Worm (Caenorhabditis elegans): ENCODE measurements around the gene srh-275.

The srh-275 gene

DNA sequence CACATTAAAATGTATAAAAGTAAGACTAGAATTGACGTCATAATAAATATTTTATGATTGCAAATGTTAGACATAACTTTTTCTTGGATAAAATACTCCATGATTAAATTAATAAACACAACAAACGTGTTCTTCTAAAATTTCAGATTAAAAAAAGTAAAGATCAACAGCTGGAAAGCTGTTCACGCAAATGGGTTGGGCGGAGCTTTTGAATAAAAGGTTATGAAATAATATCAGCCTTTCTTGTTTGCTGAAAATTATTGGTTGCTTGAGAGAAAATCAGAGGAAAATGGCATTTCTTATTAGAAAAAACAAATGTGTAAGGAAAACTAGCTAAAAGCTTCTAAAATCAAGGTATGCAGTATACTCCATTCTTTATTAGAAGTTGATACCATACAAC is 35.0 kb downstream of the srh-275 start, which contains the start of gene C02H6.3:
TSS of gene C02H6.3 (minus strand) at position 101 of the 400 bp plus-strand sequence.
- TF ChIP-seq ztf-11 (tag; optimal IDR thresholded peaks at IDR 0.05) (no peak), ztf-4 (tag; optimal IDR thresholded peaks at IDR 0.05) (no peak)

DNA sequence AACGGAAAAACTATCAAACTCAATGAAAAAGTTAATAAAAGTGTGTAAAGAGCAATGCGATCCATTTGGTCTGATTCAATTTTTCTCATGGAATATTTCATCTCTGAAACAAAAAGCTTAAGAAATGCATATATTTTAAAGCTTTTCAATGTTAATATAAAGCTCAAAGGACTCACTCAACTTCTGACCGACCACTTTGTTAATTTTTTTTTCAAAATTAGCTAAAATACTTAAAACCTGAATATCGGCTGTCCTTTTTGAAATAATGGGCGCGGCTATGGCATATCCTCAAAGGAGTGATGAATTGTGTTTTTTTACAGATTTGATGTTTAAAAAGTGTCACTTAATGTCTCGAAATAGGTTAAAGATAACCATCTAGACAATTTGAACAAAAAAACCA is 37.0 kb downstream of the srh-275 start, which contains the start of gene C02H6.1:
TSS of gene C02H6.1 (minus strand) at position 101 of the 400 bp plus-strand sequence.
- TF ChIP-seq Y55F3AM.14 (GFP tag; optimal IDR thresholded peaks at IDR 0.05), result no peak
- TF ChIP-seq unc-62 (GFP tag; optimal IDR thresholded peaks at IDR 0.05), result no peak
- no peak for TF ChIP-seq crh-2 (tag; optimal IDR thresholded peaks at IDR 0.05)
- no peak for TF ChIP-seq nhr-12 (tag; optimal IDR thresholded peaks at IDR 0.05)
- TF ChIP-seq fos-1 (tag; optimal IDR thresholded peaks at IDR 0.05), result no peak
- no peak for TF ChIP-seq ztf-4 (tag; optimal IDR thresholded peaks at IDR 0.05)
- no peak for TF ChIP-seq skn-1 (tag; optimal IDR thresholded peaks at IDR 0.05)
- no peak for TF ChIP-seq snpc-4 (tag; optimal IDR thresholded peaks at IDR 0.05)
- TF ChIP-seq ama-1 (optimal IDR thresholded peaks at IDR 0.05), result no peak
- TF ChIP-seq ztf-1 (GFP tag; conservative IDR thresholded peaks at IDR 0.05), result no peak
- TF ChIP-seq blmp-1 (tag; optimal IDR thresholded peaks at IDR 0.05; ENCODE audit: insufficient read depth), result no peak
- TF ChIP-seq peb-1 (tag; optimal IDR thresholded peaks at IDR 0.05), result no peak
- TF ChIP-seq lin-39 (tag; optimal IDR thresholded peaks at IDR 0.05), result no peak
- TF ChIP-seq nhr-129 (tag; optimal IDR thresholded peaks at IDR 0.05), result no peak
- no peak for TF ChIP-seq alr-1 (tag; optimal IDR thresholded peaks at IDR 0.05)
- TF ChIP-seq nhr-237 (tag; optimal IDR thresholded peaks at IDR 0.05), result no peak
- no peak for TF ChIP-seq egl-27 (tag; optimal IDR thresholded peaks at IDR 0.05)

DNA sequence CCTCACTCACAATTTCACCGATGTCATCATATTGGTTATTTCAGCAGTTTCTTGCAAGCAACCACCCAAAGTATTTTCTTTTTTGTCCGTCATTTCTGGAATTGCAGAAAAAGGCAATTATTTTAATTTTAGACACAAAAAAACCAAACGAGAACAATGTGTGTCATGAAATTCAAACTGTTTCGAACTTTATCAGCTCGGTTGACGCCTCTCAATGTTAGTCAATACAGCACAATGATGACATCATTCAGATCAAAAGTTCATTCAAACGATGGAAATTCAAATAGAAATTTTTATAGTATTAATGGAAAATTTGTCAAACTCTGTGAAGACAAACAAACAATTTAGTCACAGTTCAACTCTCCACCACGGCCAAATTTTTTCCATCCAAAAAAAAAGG is 39.1 kb downstream of the srh-275 start, which contains the start of gene fbxa-105:
TSS of gene fbxa-105 (minus strand) at position 97 of the 400 bp plus-strand sequence.
- TF ChIP-seq lin-13 (GFP tag; optimal IDR thresholded peaks at IDR 0.05), result no peak
- peak; percentile 70 for TF ChIP-seq fos-1 (tag; optimal IDR thresholded peaks at IDR 0.05)
- TF ChIP-seq sma-9 (GFP tag; optimal IDR thresholded peaks at IDR 0.05), result no peak
- no peak for TF ChIP-seq sma-9 (tag; optimal IDR thresholded peaks at IDR 0.05)
- no peak for TF ChIP-seq elt-3 (tag; optimal IDR thresholded peaks at IDR 0.05)

DNA sequence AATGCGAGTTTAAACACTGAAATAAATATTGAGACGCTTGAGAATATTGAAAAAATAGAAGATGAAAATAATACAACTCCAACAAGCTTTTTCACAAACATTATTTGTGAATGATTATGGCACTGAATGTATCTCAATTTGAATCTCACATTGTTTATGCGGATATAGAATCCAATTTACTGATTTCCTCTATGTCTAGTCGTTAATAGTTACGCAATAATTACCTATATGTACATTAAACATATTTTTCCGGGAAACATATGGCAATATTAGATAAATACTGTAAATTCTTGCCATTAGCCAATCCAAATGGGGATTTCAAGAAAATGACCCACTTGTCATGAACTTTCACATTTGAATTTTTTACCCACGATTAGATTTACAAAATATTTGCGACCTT is 42.6 kb downstream of the srh-275 start, which contains the start of gene srx-9:
TSS of gene srx-9 (minus strand) at position 101 of the 400 bp plus-strand sequence.
- no peak for TF ChIP-seq nhr-12 (tag; optimal IDR thresholded peaks at IDR 0.05)
- no peak for TF ChIP-seq aly-2 (tag; optimal IDR thresholded peaks at IDR 0.05)
- TF ChIP-seq elt-3 (tag; optimal IDR thresholded peaks at IDR 0.05), result no peak
- no peak for TF ChIP-seq ztf-4 (tag; optimal IDR thresholded peaks at IDR 0.05)
- no peak for TF ChIP-seq nhr-77 (tag; optimal IDR thresholded peaks at IDR 0.05)
- no peak for TF ChIP-seq ztf-1 (GFP tag; conservative IDR thresholded peaks at IDR 0.05)
- TF ChIP-seq sma-3 (GFP tag; optimal IDR thresholded peaks at IDR 0.05), result no peak
- TF ChIP-seq nhr-21 (tag; optimal IDR thresholded peaks at IDR 0.05), result no peak
- TF ChIP-seq F13H6.1 (tag; optimal IDR thresholded peaks at IDR 0.05), result no peak
- TF ChIP-seq lin-13 (GFP tag; optimal IDR thresholded peaks at IDR 0.05), result no peak
- no peak for TF ChIP-seq fos-1 (tag; optimal IDR thresholded peaks at IDR 0.05)
- TF ChIP-seq nhr-237 (tag; optimal IDR thresholded peaks at IDR 0.05), result no peak
- TF ChIP-seq nhr-23 (tag; optimal IDR thresholded peaks at IDR 0.05), result no peak
- no peak for TF ChIP-seq alr-1 (tag; optimal IDR thresholded peaks at IDR 0.05)
- TF ChIP-seq elt-1 (tag; optimal IDR thresholded peaks at IDR 0.05), result no peak
- TF ChIP-seq mab-5 (tag; optimal IDR thresholded peaks at IDR 0.05), result no peak
- TF ChIP-seq mdl-1 (tag; optimal IDR thresholded peaks at IDR 0.05), result no peak
- TF ChIP-seq blmp-1 (tag; optimal IDR thresholded peaks at IDR 0.05; ENCODE audit: insufficient read depth), result no peak
- no peak for TF ChIP-seq R02D3.7 (tag; optimal IDR thresholded peaks at IDR 0.05)

DNA sequence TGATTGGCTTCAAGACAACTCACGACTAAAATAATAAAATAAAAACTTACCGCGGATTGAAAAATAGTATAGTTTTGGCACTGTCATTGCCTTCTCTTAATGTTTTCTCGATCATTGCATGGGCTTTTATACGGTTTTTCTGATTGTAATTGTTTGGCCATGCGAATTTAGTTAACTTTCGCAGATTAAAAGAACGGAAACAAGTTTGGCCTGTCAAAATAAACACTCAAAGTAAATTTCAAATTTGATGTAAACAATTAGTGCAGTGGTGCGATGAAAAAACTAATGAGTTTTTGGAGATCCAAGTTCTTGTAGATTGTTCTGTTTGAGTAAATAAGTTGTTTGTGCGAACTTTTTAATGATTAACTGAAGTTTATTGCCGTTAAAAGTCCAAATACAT is 46.4 kb downstream of the srh-275 start, which contains the start of gene gst-41:
TSS of gene gst-41 (minus strand) at position 101 of the 400 bp plus-strand sequence.
- TF ChIP-seq nhr-12 (tag; optimal IDR thresholded peaks at IDR 0.05), result no peak
- TF ChIP-seq ztf-4 (tag; optimal IDR thresholded peaks at IDR 0.05), result no peak
- TF ChIP-seq elt-3 (tag; optimal IDR thresholded peaks at IDR 0.05), result no peak
- no peak for TF ChIP-seq mbf-1 (tag; optimal IDR thresholded peaks at IDR 0.05)
- TF ChIP-seq mab-5 (tag; optimal IDR thresholded peaks at IDR 0.05), result no peak
- TF ChIP-seq peb-1 (tag; optimal IDR thresholded peaks at IDR 0.05), result no peak
- TF ChIP-seq ceh-82 (tag; optimal IDR thresholded peaks at IDR 0.05), result no peak
- no peak for TF ChIP-seq mdl-1 (tag; optimal IDR thresholded peaks at IDR 0.05)
- no peak for TF ChIP-seq crh-2 (tag; optimal IDR thresholded peaks at IDR 0.05)
- no peak for TF ChIP-seq nhr-23 (tag; optimal IDR thresholded peaks at IDR 0.05)
- no peak for TF ChIP-seq C34F6.9 (tag; optimal IDR thresholded peaks at IDR 0.05)
- TF ChIP-seq fos-1 (tag; optimal IDR thresholded peaks at IDR 0.05), result no peak
- no peak for TF ChIP-seq dmd-4 (tag; optimal IDR thresholded peaks at IDR 0.05)
- TF ChIP-seq snpc-4 (tag; optimal IDR thresholded peaks at IDR 0.05), result no peak

All from whole organism, L2 larva.